Fruit fly (Drosophila melanogaster) whole organism, adult: ENCODE results near the gene CG42240.

ENCODE experiments used
- CG11617 ChIP-seq: fragments of 200-800 bp; sonication (Bioruptor generic); optimal IDR thresholded peaks from 2 replicates; lab custom pipeline; 2017; ENCODE audit warnings: mild to moderate bottlenecking, missing biosample characterization, missing genetic modification reagents, missing genetic modification characterization
- CG12768 ChIP-seq: fragments of 200-800 bp; sonication (Bioruptor generic); optimal IDR thresholded peaks from 2 replicates; lab custom pipeline; 2017; ENCODE audit warnings: missing biosample characterization, missing genetic modification characterization, mild to moderate bottlenecking, moderate library complexity, missing genetic modification reagents
- CG14711 ChIP-seq: fragments of 200-800 bp; sonication (Bioruptor generic); optimal IDR thresholded peaks from 2 replicates; lab custom pipeline; 2018; ENCODE audit warnings: missing biosample characterization, mild to moderate bottlenecking, missing genetic modification characterization, moderate library complexity
- CG1620 ChIP-seq: fragments of 200-800 bp; sonication (Bioruptor generic); optimal IDR thresholded peaks from 2 replicates; lab custom pipeline; 2016; ENCODE audit warnings: missing biosample characterization, missing genetic modification characterization
- CG33017 ChIP-seq: fragments of 200-800 bp; sonication (Bioruptor generic); optimal IDR thresholded peaks from 2 replicates; lab custom pipeline; 2018; ENCODE audit warnings: missing biosample characterization, mild to moderate bottlenecking, missing genetic modification characterization, moderate library complexity
- CG5204 ChIP-seq: fragments of 200-800 bp; sonication (Bioruptor generic); optimal IDR thresholded peaks from 2 replicates; lab custom pipeline; 2016; ENCODE audit warnings: missing biosample characterization, missing genetic modification characterization
- CG7045 ChIP-seq: fragments of 200-800 bp; sonication (Bioruptor generic); optimal IDR thresholded peaks from 2 replicates; lab custom pipeline; 2017; ENCODE audit warnings: missing biosample characterization, mild to moderate bottlenecking, missing genetic modification characterization
- CG7101 ChIP-seq: fragments of 200-800 bp; sonication (Bioruptor generic); optimal IDR thresholded peaks from 2 replicates; lab custom pipeline; 2018; ENCODE audit warnings: missing biosample characterization, mild to moderate bottlenecking, missing genetic modification characterization, moderate library complexity
- Clk ChIP-seq: fragments of 200-800 bp; sonication (Bioruptor generic); optimal IDR thresholded peaks from 2 replicates; lab custom pipeline; 2017; ENCODE audit warnings: missing biosample characterization, missing genetic modification characterization
- Crg-1 ChIP-seq: fragments of 200-800 bp; sonication (Bioruptor generic); optimal IDR thresholded peaks from 2 replicates; lab custom pipeline; 2016; ENCODE audit warnings: missing biosample characterization, missing genetic modification characterization
- Hr96 ChIP-seq: fragments of 200-800 bp; sonication (Bioruptor generic); optimal IDR thresholded peaks from 2 replicates; lab custom pipeline; 2016; ENCODE audit warnings: missing biosample characterization, missing genetic modification characterization
- Mnt ChIP-seq: fragments of 200-800 bp; sonication (Bioruptor generic); optimal IDR thresholded peaks from 2 replicates; lab custom pipeline; 2016; ENCODE audit warnings: missing biosample characterization, mild to moderate bottlenecking, missing genetic modification characterization
- bab1 ChIP-seq: fragments of 200-800 bp; sonication (Bioruptor generic); optimal IDR thresholded peaks from 3 replicates; lab custom pipeline; 2019; ENCODE audit warnings: missing biosample characterization, mild to moderate bottlenecking, missing genetic modification characterization, moderate library complexity
- cic ChIP-seq: fragments of 200-800 bp; sonication (Bioruptor generic); optimal IDR thresholded peaks from 2 replicates; lab custom pipeline; 2017; ENCODE audit warnings: missing biosample characterization, mild to moderate bottlenecking, missing genetic modification characterization, moderate library complexity
- cnc ChIP-seq, 2 experiments: fragments of >200 bp; optimal IDR thresholded peaks; 2 replicates each; lab custom pipeline; 2017
- kay ChIP-seq: fragments of 200-800 bp; sonication (Bioruptor generic); peaks from one replicate; lab custom pipeline; 2016; ENCODE audit warnings: missing biosample characterization, missing genetic modification characterization, borderline replicate concordance
- ovo ChIP-seq: fragments of 200-800 bp; sonication (Bioruptor generic); optimal IDR thresholded peaks from 2 replicates; lab custom pipeline; 2016; ENCODE audit warnings: missing biosample characterization, missing genetic modification characterization
- pad ChIP-seq: fragments of 200-800 bp; sonication (Bioruptor generic); optimal IDR thresholded peaks from 3 replicates; lab custom pipeline; 2017; ENCODE audit warnings: missing biosample characterization, missing genetic modification characterization, mild to moderate bottlenecking, moderate library complexity, missing genetic modification reagents
- tj ChIP-seq: fragments of 200-800 bp; sonication (Bioruptor generic); optimal IDR thresholded peaks from 3 replicates; lab custom pipeline; 2017; ENCODE audit warnings: missing biosample characterization, mild to moderate bottlenecking, missing genetic modification characterization, moderate library complexity
- toe ChIP-seq: fragments of 200-800 bp; sonication (Bioruptor generic); optimal IDR thresholded peaks from 2 replicates; lab custom pipeline; 2016; ENCODE audit warnings: missing biosample characterization, missing genetic modification characterization

Gene CG42240

DNA sequence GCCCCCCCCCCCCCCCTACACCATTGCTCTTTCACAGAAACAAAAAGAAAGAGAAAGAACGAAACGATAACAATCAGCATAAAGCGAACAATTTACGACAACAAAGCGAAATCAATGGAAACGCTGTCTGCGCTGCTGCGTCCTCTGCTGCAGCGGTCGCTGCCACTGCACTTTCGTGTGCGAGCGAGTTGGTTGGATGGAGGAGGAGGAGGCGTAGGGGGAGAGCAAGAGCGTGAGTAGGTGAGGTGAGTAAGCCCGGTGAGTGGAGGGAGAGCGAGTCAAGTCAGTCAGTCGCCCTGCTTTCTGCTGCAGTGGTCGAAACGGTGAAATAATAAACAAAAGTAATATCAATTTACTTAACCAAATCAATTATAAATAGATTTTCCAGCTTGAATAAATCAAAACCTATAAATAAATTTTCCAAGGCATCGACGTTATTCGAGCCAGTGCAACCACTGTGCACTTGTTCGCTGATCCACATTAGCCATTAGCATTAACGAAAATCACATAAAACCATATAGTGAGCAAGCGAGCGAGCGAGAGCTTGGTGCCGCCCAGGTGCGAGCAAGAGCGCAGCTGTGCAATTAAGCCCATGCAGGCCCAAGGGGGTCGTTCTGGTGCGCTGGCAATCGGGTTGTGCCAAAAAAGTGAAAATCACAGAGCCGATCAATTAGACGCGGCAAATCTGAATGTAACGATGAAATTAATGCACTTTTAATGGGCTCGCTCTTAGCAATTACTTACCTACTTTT is 13.3 kb downstream of the CG42240 start:
- TF ChIP-seq ovo (GFP tag; lab: Kevin White, UChicago) (peak; percentile 82), Crg-1 (GFP tag; lab: Kevin White, UChicago) (peak; percentile 86), tj (GFP tag; lab: Kevin White, UChicago) (peak; percentile 98), CG7101 (tag; lab: Kevin White, UChicago) (peak; percentile 86), CG5204 (GFP tag; lab: Kevin White, UChicago) (peak; percentile 51), CG11617 (GFP tag; lab: Kevin White, UChicago) (peak; percentile 94), bab1 (GFP tag; lab: Kevin White, UChicago) (peak; percentile 89), CG12768 (GFP tag; lab: Kevin White, UChicago) (peak; percentile 61), CG14711 (tag; lab: Kevin White, UChicago) (peak; percentile 69), Clk (GFP tag; lab: Kevin White, UChicago) (no peak), Mnt (peak; percentile 69), CG33017 (tag; lab: Kevin White, UChicago) (peak; percentile 36), cnc (optimal IDR thresholded peaks at IDR 0.05; lab: Kevin White, UChicago) (no peak), kay (GFP tag; lab: Kevin White, UChicago) (peak; percentile 66), toe (GFP tag; lab: Kevin White, UChicago) (peak; percentile 4), Hr96 (GFP tag; lab: Kevin White, UChicago) (peak; percentile 71), CG1620 (GFP tag; lab: Kevin White, UChicago) (peak; percentile 71), pad (GFP tag; lab: Kevin White, UChicago) (peak; percentile 71), CG7045 (peak; percentile 67), cic (peak; percentile 35)

- no peak for TF ChIP-seq CG33017 (tag; lab: Kevin White, UChicago)
- TF ChIP-seq cnc (optimal IDR thresholded peaks at IDR 0.05; lab: Kevin White, UChicago): no peak
- TF ChIP-seq CG11617 (GFP tag; lab: Kevin White, UChicago): peak; percentile 89
- TF ChIP-seq bab1 (GFP tag; lab: Kevin White, UChicago): no peak
- peak; percentile 10 for TF ChIP-seq CG14711 (tag; lab: Kevin White, UChicago)
- peak; percentile 20 for TF ChIP-seq ovo (GFP tag; lab: Kevin White, UChicago)
- TF ChIP-seq CG7101 (tag; lab: Kevin White, UChicago): peak; percentile 68
- peak; percentile 17 for TF ChIP-seq CG7045
- no peak for TF ChIP-seq CG1620 (GFP tag; lab: Kevin White, UChicago)
- TF ChIP-seq toe (GFP tag; lab: Kevin White, UChicago): no peak
- TF ChIP-seq pad (GFP tag; lab: Kevin White, UChicago): peak; percentile 42
- no peak for TF ChIP-seq cic
- TF ChIP-seq CG5204 (GFP tag; lab: Kevin White, UChicago): no peak
- peak; percentile 16 for TF ChIP-seq tj (GFP tag; lab: Kevin White, UChicago)
- TF ChIP-seq Mnt: no peak
- TF ChIP-seq Hr96 (GFP tag; lab: Kevin White, UChicago): no peak
Observed at dm6 chrX:6344538-6345074, 14.0 kb downstream of the CG42240 start.

DNA sequence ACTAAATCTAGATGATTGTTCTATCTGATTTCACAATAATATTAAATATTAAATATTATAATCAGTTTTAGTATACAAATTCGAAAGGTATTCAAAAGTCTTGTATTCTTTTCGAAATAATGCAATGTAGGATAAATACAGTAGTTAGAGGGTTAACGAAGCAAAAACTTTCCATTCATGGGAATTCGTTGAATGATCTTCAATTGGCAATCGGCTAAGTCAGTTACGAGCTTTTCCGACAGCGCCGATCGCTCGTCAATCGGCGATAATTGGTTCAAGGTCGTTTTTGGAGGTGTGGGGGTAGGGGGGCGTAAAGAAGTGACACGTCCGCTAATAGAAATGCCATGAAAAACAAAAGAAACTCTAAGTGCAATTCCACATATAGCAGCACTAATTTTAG is 15.5 kb downstream of the CG42240 start:
- TF ChIP-seq Mnt: no peak
- TF ChIP-seq CG14711 (tag; lab: Kevin White, UChicago): peak; percentile 36
- TF ChIP-seq bab1 (GFP tag; lab: Kevin White, UChicago): peak; percentile 12
- TF ChIP-seq pad (GFP tag; lab: Kevin White, UChicago): no peak
- TF ChIP-seq cic: peak; percentile 67

DNA sequence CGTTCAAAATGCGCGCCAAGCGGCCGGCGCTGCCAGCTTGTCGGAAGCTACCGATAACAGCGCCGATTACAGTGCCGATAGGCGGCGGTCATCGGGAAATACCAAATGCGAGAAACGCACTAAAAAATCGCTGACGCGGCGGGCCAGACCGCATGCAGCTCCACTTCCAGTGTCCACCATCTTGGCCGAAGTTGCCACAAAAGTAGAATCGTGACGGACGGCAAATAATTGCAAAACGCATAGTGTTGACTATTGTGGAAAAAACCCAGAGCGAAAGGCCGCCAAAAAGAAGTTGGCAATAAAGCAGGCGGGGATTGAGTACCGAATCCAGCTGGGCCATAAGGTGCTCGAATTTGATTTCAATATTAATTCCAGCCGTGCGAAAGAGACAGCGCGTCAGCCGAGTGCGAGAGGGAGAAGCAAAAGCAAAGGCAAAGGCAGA is 16.3 kb downstream of the CG42240 start, which contains the start of gene CG3847:
Gene CG3847, plus strand, starts transcription at position 178 of the 442 bp plus-strand sequence.
- TF ChIP-seq CG33017 (tag; lab: Kevin White, UChicago): no peak
- TF ChIP-seq CG5204 (GFP tag; lab: Kevin White, UChicago): no peak
- TF ChIP-seq Crg-1 (GFP tag; lab: Kevin White, UChicago): peak; percentile 68
- TF ChIP-seq Clk (GFP tag; lab: Kevin White, UChicago): no peak
- TF ChIP-seq cnc (optimal IDR thresholded peaks at IDR 0.05; lab: Kevin White, UChicago): no peak
- peak; percentile 80 for TF ChIP-seq bab1 (GFP tag; lab: Kevin White, UChicago)
- peak; percentile 73 for TF ChIP-seq Mnt
- TF ChIP-seq toe (GFP tag; lab: Kevin White, UChicago): peak; percentile 9
- TF ChIP-seq CG1620 (GFP tag; lab: Kevin White, UChicago): peak; percentile 74
- peak; percentile 49 for TF ChIP-seq ovo (GFP tag; lab: Kevin White, UChicago)
- TF ChIP-seq cic: no peak
- TF ChIP-seq CG7101 (tag; lab: Kevin White, UChicago): peak; percentile 51
- TF ChIP-seq CG11617 (GFP tag; lab: Kevin White, UChicago): no peak
- no peak for TF ChIP-seq kay (GFP tag; lab: Kevin White, UChicago)
- no peak for TF ChIP-seq CG7045
- TF ChIP-seq Hr96 (GFP tag; lab: Kevin White, UChicago): no peak
- peak; percentile 52 for TF ChIP-seq pad (GFP tag; lab: Kevin White, UChicago)
- TF ChIP-seq CG12768 (GFP tag; lab: Kevin White, UChicago): no peak
- peak; percentile 99 for TF ChIP-seq tj (GFP tag; lab: Kevin White, UChicago)
- peak; percentile 96 for TF ChIP-seq CG14711 (tag; lab: Kevin White, UChicago)

DNA sequence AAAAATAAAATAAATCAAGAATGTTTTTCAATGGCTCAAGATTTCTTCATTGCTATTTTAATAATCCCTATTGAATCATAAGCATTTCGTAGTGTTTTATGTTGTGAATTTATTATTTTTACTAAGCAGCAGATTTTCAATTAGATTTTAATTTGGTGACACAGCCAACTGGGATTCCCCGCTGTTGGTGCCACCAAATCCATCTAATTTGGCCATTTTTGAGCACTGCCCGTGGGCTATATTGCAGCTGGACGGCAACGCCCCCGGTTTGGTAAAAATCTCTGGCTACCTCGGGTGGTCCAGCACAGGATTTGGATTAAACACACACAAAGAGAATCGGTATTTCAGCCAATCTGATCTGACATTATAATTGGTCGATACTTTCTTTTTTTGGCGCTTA is 18.6 kb downstream of the CG42240 start:
- TF ChIP-seq CG11617 (GFP tag; lab: Kevin White, UChicago) (no peak), toe (GFP tag; lab: Kevin White, UChicago) (no peak), cnc (optimal IDR thresholded peaks at IDR 0.05; lab: Kevin White, UChicago) (no peak), Crg-1 (GFP tag; lab: Kevin White, UChicago) (no peak), Hr96 (GFP tag; lab: Kevin White, UChicago) (no peak), CG7101 (tag; lab: Kevin White, UChicago) (no peak)
